Fruit fly (Drosophila melanogaster) whole organism, embryonic: Measurements from ENCODE around the gene DPCoAC.

Experiments
- B-H1 ChIP-seq: fragments of 200-800 bp; sonication (Bioruptor generic); IDR thresholded peaks from 3 replicates; pipeline ENCODE4 v1.3.6; 2022; ENCODE audit warnings: missing biosample characterization, missing genetic modification characterization
- C15 ChIP-seq: fragments of 200-800 bp; sonication (Bioruptor generic); IDR thresholded peaks from 3 replicates; pipeline ENCODE4 v1.3.6; 2022; ENCODE audit warnings: missing biosample characterization, missing genetic modification characterization
- CG11696 ChIP-seq: fragments of 200-800 bp; sonication (Bioruptor generic); IDR thresholded peaks from 2 replicates; pipeline ENCODE4 v1.3.6; 2022; ENCODE audit warnings: missing biosample characterization, missing genetic modification characterization
- CG12104 ChIP-seq: fragments of 200-800 bp; sonication (Bioruptor generic); optimal IDR thresholded peaks from 3 replicates; lab custom pipeline; 2016; ENCODE audit warnings: missing biosample characterization, missing genetic modification characterization
- CG12299 ChIP-seq: fragments of 200-800 bp; sonication (Bioruptor generic); optimal IDR thresholded peaks from 2 replicates; lab custom pipeline; 2018; ENCODE audit warnings: missing biosample characterization, mild to moderate bottlenecking, missing genetic modification characterization
- CG12659 ChIP-seq: fragments of 200-800 bp; sonication (Bioruptor generic); optimal IDR thresholded peaks from 3 replicates; lab custom pipeline; 2017; ENCODE audit warnings: mild to moderate bottlenecking, missing biosample characterization, missing genetic modification reagents, missing genetic modification characterization
- CG13123 ChIP-seq: fragments of 200-800 bp; sonication (Bioruptor generic); optimal IDR thresholded peaks from 2 replicates; lab custom pipeline; 2016; ENCODE audit warnings: missing biosample characterization, missing genetic modification characterization
- CG14860 ChIP-seq: fragments of 200-800 bp; sonication (Bioruptor generic); IDR thresholded peaks from 3 replicates; pipeline ENCODE4 v1.3.6; 2022; ENCODE audit warnings: missing biosample characterization, missing genetic modification characterization; ENCODE audit not compliant: partially characterized antibody
- CG14965 ChIP-seq: fragments of 200-800 bp; sonication (Bioruptor generic); optimal IDR thresholded peaks from 2 replicates; lab custom pipeline; 2016; ENCODE audit warnings: missing biosample characterization, missing genetic modification characterization, borderline replicate concordance
- CG1529 ChIP-seq: fragments of 200-800 bp; sonication (Bioruptor generic); optimal IDR thresholded peaks from 3 replicates; lab custom pipeline; 2018; ENCODE audit warnings: missing biosample characterization, missing genetic modification characterization
- CG15696 ChIP-seq: fragments of 200-800 bp; sonication (Bioruptor generic); optimal IDR thresholded peaks from 2 replicates; lab custom pipeline; 2019; ENCODE audit warnings: missing biosample characterization, mild to moderate bottlenecking, missing genetic modification characterization, moderate library complexity
- CG17186 ChIP-seq: fragments of 200-800 bp; sonication (Bioruptor generic); optimal IDR thresholded peaks from 3 replicates; lab custom pipeline; 2017; ENCODE audit warnings: missing biosample characterization, missing genetic modification reagents, missing genetic modification characterization
- CG2120 ChIP-seq: fragments of 200-800 bp; sonication (Bioruptor generic); optimal IDR thresholded peaks from 3 replicates; lab custom pipeline; 2016; ENCODE audit warnings: missing biosample characterization, missing genetic modification characterization
- CG2129 ChIP-seq: fragments of 200-800 bp; sonication (Bioruptor generic); IDR thresholded peaks from 2 replicates; pipeline ENCODE4 v1.3.6; 2022; ENCODE audit warnings: missing biosample characterization, missing genetic modification characterization; ENCODE audit not compliant: partially characterized antibody
- CG3163 ChIP-seq: fragments of 200-800 bp; sonication (Bioruptor generic); optimal IDR thresholded peaks from 3 replicates; lab custom pipeline; 2016; ENCODE audit warnings: missing biosample characterization, missing genetic modification characterization
- CG34224 ChIP-seq: fragments of 200-800 bp; sonication (Bioruptor generic); IDR thresholded peaks from 3 replicates; pipeline ENCODE4 v1.3.6; 2022; ENCODE audit warnings: missing biosample characterization, missing genetic modification characterization; ENCODE audit not compliant: partially characterized antibody
- CG3838 ChIP-seq: fragments of 200-800 bp; sonication (Bioruptor generic); optimal IDR thresholded peaks from 3 replicates; lab custom pipeline; 2016; ENCODE audit warnings: missing biosample characterization, missing genetic modification characterization
- CG3995 ChIP-seq: fragments of 200-800 bp; sonication (Bioruptor generic); optimal IDR thresholded peaks from 3 replicates; lab custom pipeline; 2016; ENCODE audit warnings: missing biosample characterization, missing genetic modification characterization
- CG4730 ChIP-seq: fragments of 200-800 bp; sonication (Bioruptor generic); IDR thresholded peaks from 2 replicates; pipeline ENCODE4 v1.3.6; 2022; ENCODE audit warnings: missing biosample characterization, missing genetic modification characterization
- CG7357 ChIP-seq: fragments of 200-800 bp; sonication (Bioruptor generic); IDR thresholded peaks from 3 replicates; pipeline ENCODE4 v1.3.6; 2022; ENCODE audit warnings: missing biosample characterization, missing genetic modification characterization
- CG7987 ChIP-seq: fragments of 200-800 bp; sonication (Bioruptor generic); optimal IDR thresholded peaks from 2 replicates; lab custom pipeline; 2018; ENCODE audit warnings: missing biosample characterization, mild to moderate bottlenecking, missing genetic modification characterization, moderate library complexity
- CG8281 ChIP-seq: fragments of 200-800 bp; sonication (Bioruptor generic); optimal IDR thresholded peaks from 2 replicates; lab custom pipeline; 2018; ENCODE audit warnings: missing biosample characterization, mild to moderate bottlenecking, missing genetic modification characterization, moderate library complexity
- CG8944 ChIP-seq: fragments of 200-800 bp; sonication (Bioruptor generic); optimal IDR thresholded peaks from 3 replicates; lab custom pipeline; 2016; ENCODE audit warnings: missing biosample characterization, missing genetic modification characterization
- CG9932 ChIP-seq: fragments of 200-800 bp; sonication (Bioruptor generic); IDR thresholded peaks from 2 replicates; pipeline ENCODE4 v1.3.6; 2022; ENCODE audit warnings: missing biosample characterization, missing genetic modification characterization
- D19B ChIP-seq: fragments of 200-800 bp; sonication (Bioruptor generic); optimal IDR thresholded peaks from 2 replicates; lab custom pipeline; 2017; ENCODE audit warnings: missing biosample characterization, mild to moderate bottlenecking, missing genetic modification characterization
- Dp ChIP-seq: fragments of 200-800 bp; sonication (Bioruptor generic); optimal IDR thresholded peaks from 2 replicates; lab custom pipeline; 2018; ENCODE audit warnings: missing biosample characterization, mild to moderate bottlenecking, missing genetic modification characterization, moderate library complexity
- Hmx ChIP-seq: fragments of 200-800 bp; sonication (Bioruptor generic); optimal IDR thresholded peaks from 2 replicates; lab custom pipeline; 2016; ENCODE audit warnings: missing biosample characterization, missing genetic modification characterization
- Kr ChIP-seq: fragments of 200-800 bp; sonication (Bioruptor generic); optimal IDR thresholded peaks from 2 replicates; lab custom pipeline; 2017; ENCODE audit warnings: missing biosample characterization, mild to moderate bottlenecking, missing genetic modification characterization
- MTF-1 ChIP-seq: fragments of 200-800 bp; sonication (Bioruptor generic); optimal IDR thresholded peaks from 2 replicates; lab custom pipeline; 2018; ENCODE audit warnings: missing biosample characterization, mild to moderate bottlenecking, missing genetic modification characterization, borderline replicate concordance
- Sox102F ChIP-seq: fragments of 200-800 bp; sonication (Bioruptor generic); optimal IDR thresholded peaks from 2 replicates; lab custom pipeline; 2018; ENCODE audit warnings: missing biosample characterization, mild to moderate bottlenecking, missing genetic modification characterization, moderate library complexity
- Taf1 ChIP-seq: fragments of 200-800 bp; sonication (Bioruptor generic); IDR thresholded peaks from 2 replicates; pipeline ENCODE4 v1.3.6; 2022; ENCODE audit warnings: missing biosample characterization, missing genetic modification characterization
- Xbp1 ChIP-seq: fragments of 200-800 bp; sonication (Bioruptor generic); optimal IDR thresholded peaks from 3 replicates; lab custom pipeline; 2016; ENCODE audit warnings: missing biosample characterization, mild to moderate bottlenecking, missing genetic modification characterization
- chn ChIP-seq: fragments of 200-800 bp; sonication (Bioruptor generic); optimal IDR thresholded peaks from 2 replicates; lab custom pipeline; 2016; ENCODE audit warnings: missing biosample characterization, missing genetic modification characterization
- dan ChIP-seq: fragments of 200-800 bp; sonication (Bioruptor generic); IDR thresholded peaks from 2 replicates; pipeline ENCODE4 v1.3.6; 2022; ENCODE audit warnings: missing biosample characterization, missing genetic modification characterization
- dati ChIP-seq: fragments of 200-800 bp; sonication (Bioruptor generic); IDR thresholded peaks from 2 replicates; pipeline ENCODE4 v1.3.6; 2022; ENCODE audit warnings: missing biosample characterization, missing genetic modification characterization
- dimm ChIP-seq: fragments of 200-800 bp; sonication (Bioruptor generic); IDR thresholded peaks from 2 replicates; pipeline ENCODE4 v1.3.6; 2022; ENCODE audit warnings: missing biosample characterization, missing genetic modification characterization
- disco-r ChIP-seq: fragments of 200-800 bp; sonication (Bioruptor generic); optimal IDR thresholded peaks from 2 replicates; lab custom pipeline; 2016; ENCODE audit warnings: missing biosample characterization, missing genetic modification characterization
- exex ChIP-seq: fragments of 200-800 bp; sonication (Bioruptor generic); optimal IDR thresholded peaks from 4 replicates; lab custom pipeline; 2018; ENCODE audit warnings: missing biosample characterization, mild to moderate bottlenecking, missing genetic modification characterization, moderate library complexity
- fd3F ChIP-seq: fragments of 200-800 bp; sonication (Bioruptor generic); optimal IDR thresholded peaks from 2 replicates; lab custom pipeline; 2018; ENCODE audit warnings: missing biosample characterization, mild to moderate bottlenecking, missing genetic modification characterization, moderate library complexity
- fd64A ChIP-seq: fragments of 200-800 bp; sonication (Bioruptor generic); optimal IDR thresholded peaks from 3 replicates; lab custom pipeline; 2018; ENCODE audit warnings: missing biosample characterization, mild to moderate bottlenecking, missing genetic modification characterization
- hth ChIP-seq: fragments of >200 bp; optimal IDR thresholded peaks from 2 replicates; lab custom pipeline; 2017; ENCODE audit warnings: inconsistent platforms
- jigr1 ChIP-seq: fragments of 200-800 bp; sonication (Bioruptor generic); IDR thresholded peaks from 3 replicates; pipeline ENCODE4 v1.3.6; 2022; ENCODE audit warnings: missing biosample characterization, missing genetic modification characterization
- ken ChIP-seq: fragments of 200-800 bp; sonication (Bioruptor generic); IDR thresholded peaks from 3 replicates; pipeline ENCODE4 v1.3.6; 2022; ENCODE audit warnings: missing biosample characterization, missing genetic modification characterization
- pita ChIP-seq: fragments of 200-800 bp; sonication (Bioruptor generic); optimal IDR thresholded peaks from 2 replicates; lab custom pipeline; 2017; ENCODE audit warnings: missing biosample characterization, mild to moderate bottlenecking, missing genetic modification characterization
- prd ChIP-seq, 3 experiments: fragments of >200 bp in 2 of 3; fragments of 200-800 bp in 1 of 3; sonication (Bioruptor generic) in 1 of 3; optimal IDR thresholded peaks in 2 of 3; IDR thresholded peaks in 1 of 3; 2 replicates in 2 of 3; 3 replicates in 1 of 3; pipeline versions ENCODE4 v1.3.6 to Lab custom; 2017 to 2022; ENCODE audit warnings: missing biosample characterization in 1 of 3, missing genetic modification characterization in 1 of 3
- sc ChIP-seq, 3 experiments: fragments of >200 bp in 2 of 3; fragments of 200-800 bp in 1 of 3; sonication (Bioruptor generic) in 1 of 3; optimal IDR thresholded peaks; 2 replicates in 2 of 3; 3 replicates in 1 of 3; lab custom pipeline; 2017; ENCODE audit warnings: mild to moderate bottlenecking in 1 of 3, missing biosample characterization in 1 of 3, missing genetic modification characterization in 1 of 3, missing genetic modification reagents in 1 of 3
- sob ChIP-seq: fragments of 200-800 bp; sonication (Bioruptor generic); IDR thresholded peaks from 2 replicates; pipeline ENCODE4 v1.3.6; 2022; ENCODE audit warnings: missing biosample characterization, missing genetic modification characterization
- trh ChIP-seq: fragments of 200-800 bp; sonication (Bioruptor generic); optimal IDR thresholded peaks from 2 replicates; lab custom pipeline; 2016; ENCODE audit warnings: missing biosample characterization, missing genetic modification characterization

DPCoAC gene

dm6 chr3R:20550632-20551486 is 6.6 kb downstream of the DPCoAC start (continued):
- TF ChIP-seq CG3838 (GFP tag; lab: Kevin White, UChicago) (no peak), CG11696 (GFP tag; lab: Robert Waterston, UW) (peak; percentile 41; the same call in 1 of the 2 replicates), CG2120 (GFP tag; lab: Kevin White, UChicago) (no peak), CG15696 (peak; percentile 91), dan (GFP tag; lab: Robert Waterston, UW) (no peak), CG12659 (GFP tag; lab: Kevin White, UChicago) (peak; percentile 41), CG12299 (tag; lab: Kevin White, UChicago) (peak; percentile 86), MTF-1 (GFP tag; lab: Kevin White, UChicago) (peak; percentile 96), CG3163 (GFP tag; lab: Kevin White, UChicago) (peak; percentile 17), CG34224 (GFP tag; lab: Robert Waterston, UW) (peak; percentile 90), Xbp1 (GFP tag; lab: Kevin White, UChicago) (no peak), hth (lab: Kevin White, UChicago) (no peak), Dp (GFP tag; lab: Kevin White, UChicago) (peak; percentile 53), sob (peak; percentile 66), trh (GFP tag; lab: Kevin White, UChicago) (no peak), disco-r (peak; percentile 63), Kr (GFP tag; lab: Kevin White, UChicago) (peak; percentile 96), CG7987 (GFP tag; lab: Kevin White, UChicago) (peak; percentile 98), CG7357 (GFP tag; lab: Robert Waterston, UW) (no peak), fd3F (GFP tag; lab: Kevin White, UChicago) (peak; percentile 41), ken (GFP tag; lab: Robert Waterston, UW) (no peak), CG1529 (GFP tag; lab: Kevin White, UChicago) (peak; percentile 86), CG14860 (GFP tag; lab: Robert Waterston, UW) (peak; percentile 92), jigr1 (GFP tag; lab: Robert Waterston, UW) (no peak), CG8944 (GFP tag; lab: Kevin White, UChicago) (peak; percentile 2), fd64A (peak; percentile 96), D19B (GFP tag; lab: Kevin White, UChicago) (peak; percentile 25), CG17186 (peak; percentile 72), exex (peak; percentile 35), B-H1 (GFP tag; lab: Robert Waterston, UW) (peak; percentile 24; the same call in 1 of the 3 replicates), sc (optimal IDR thresholded peaks at IDR 0.05; lab: Kevin White, UChicago) (no peak), sc (GFP tag; optimal IDR thresholded peaks at IDR 0.05; lab: Kevin White, UChicago) (peak; percentile 57), Hmx (GFP tag; lab: Kevin White, UChicago) (no peak), dati (GFP tag; lab: Robert Waterston, UW) (0 out of 2 replicates have a peak, but pooled peaks have one; percentile 24), CG8281 (peak; percentile 48), dimm (no peak), chn (peak; percentile 35), prd (optimal IDR thresholded peaks at IDR 0.05; lab: Kevin White, UChicago) (no peak), prd (GFP tag; IDR thresholded peaks at IDR 0.05; lab: Robert Waterston, UW) (no peak; the same call in 1 of the 3 replicates), CG12104 (GFP tag; lab: Kevin White, UChicago) (peak; percentile 71), C15 (no peak; the same call in 2 of the 3 replicates), CG9932 (GFP tag; lab: Robert Waterston, UW) (peak; percentile 55), Taf1 (no peak), pita (GFP tag; lab: Kevin White, UChicago) (no peak), CG3995 (GFP tag; lab: Kevin White, UChicago) (no peak), CG4730 (no peak), CG13123 (GFP tag; lab: Kevin White, UChicago) (peak; percentile 28), Sox102F (peak; percentile 42), CG14965 (GFP tag; lab: Kevin White, UChicago) (peak; percentile 66), CG2129 (peak; percentile 80)
